Fruit fly (Drosophila melanogaster): ENCODE results near the gene CG13996.

DNA sequence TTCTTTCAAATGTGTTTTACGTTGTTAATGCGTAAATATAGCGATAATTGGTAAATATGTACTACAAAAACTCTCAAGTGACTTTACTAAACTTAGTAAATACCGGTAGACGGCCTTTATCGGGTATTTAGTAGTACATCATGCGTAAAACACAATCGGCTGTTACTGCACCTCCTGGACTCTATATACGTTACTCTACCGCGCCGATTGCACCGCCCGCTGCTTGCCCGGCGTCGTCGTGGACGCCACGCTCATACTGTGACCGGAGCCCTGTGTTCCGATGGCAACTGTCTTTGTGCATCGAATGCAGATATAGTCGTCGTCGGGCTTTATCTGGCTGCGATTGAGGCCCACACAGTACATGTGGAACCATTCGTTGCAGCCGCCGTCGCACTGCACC is 30.2 kb upstream of the CG13996 start:
- no peak for TF ChIP-seq Lpt (GFP tag; optimal IDR thresholded peaks at IDR 0.05)
- no peak for TF ChIP-seq Sox102F (GFP tag; optimal IDR thresholded peaks at IDR 0.05)
- TF ChIP-seq fd85E (GFP tag; optimal IDR thresholded peaks at IDR 0.05) = no peak
